Worm (Caenorhabditis elegans) whole organism, L1 larva: Measurements from ENCODE around the gene let-70.

ENCODE experiments used
- C34B4.2 ChIP-seq: sonication (generic microtip); optimal IDR thresholded peaks from 2 replicates; lab custom pipeline; 2017; ENCODE audit warnings: mild to moderate bottlenecking, missing genetic modification characterization, missing compliant biosample characterization
- aha-1 ChIP-seq: fragments of 150-350 bp; optimal IDR thresholded peaks from 2 replicates; lab custom pipeline; 2014; ENCODE audit warnings: missing biosample characterization, missing genetic modification characterization
- ama-1 ChIP-seq: fragments of 150-350 bp; optimal IDR thresholded peaks from 2 replicates; lab custom pipeline; 2014
- blmp-1 ChIP-seq: fragments of 150-350 bp; optimal IDR thresholded peaks from 2 replicates; lab custom pipeline; 2014; ENCODE audit warnings: missing biosample characterization, missing genetic modification characterization
- ceh-88 ChIP-seq: fragments of 200-800 bp; sonication (Bioruptor generic); IDR thresholded peaks from 2 replicates; pipeline ENCODE4 v1.3.6; 2022; ENCODE audit warnings: missing genetic modification characterization, missing compliant biosample characterization
- ceh-90 ChIP-seq: sonication (generic microtip); optimal IDR thresholded peaks from 2 replicates; lab custom pipeline; 2016; ENCODE audit warnings: missing genetic modification characterization, missing compliant biosample characterization
- dpl-1 ChIP-seq, 3 experiments: fragments of 150-350 bp in 2 of 3; sonication (generic microtip) in 1 of 3; optimal IDR thresholded peaks; 2 replicates each; lab custom pipeline; 2014 to 2017; ENCODE audit warnings: missing biosample characterization in 3 of 3, missing genetic modification characterization in 3 of 3, missing genetic modification reagents in 3 of 3
- dsc-1 ChIP-seq: sonication (generic microtip); optimal IDR thresholded peaks from 2 replicates; lab custom pipeline; 2016; ENCODE audit warnings: mild to moderate bottlenecking, missing genetic modification characterization, missing compliant biosample characterization
- efl-1 ChIP-seq, 4 experiments: fragments of 150-350 bp; optimal IDR thresholded peaks in 3 of 4; peaks in 1 of 4; 1 replicate in 1 of 4; 2 replicates in 3 of 4; lab custom pipeline; 2014; ENCODE audit warnings: missing biosample characterization in 2 of 4, missing genetic modification characterization in 2 of 4, missing genetic modification reagents in 2 of 4
- efl-3 ChIP-seq: fragments of 200-800 bp; sonication (Bioruptor generic); optimal IDR thresholded peaks from 2 replicates; lab custom pipeline; 2018; ENCODE audit warnings: mild to moderate bottlenecking, missing genetic modification characterization, missing compliant biosample characterization
- egl-13 ChIP-seq: sonication (generic microtip); optimal IDR thresholded peaks from 2 replicates; lab custom pipeline; 2016; ENCODE audit warnings: missing genotype, missing genetic modification reagents, missing genetic modification characterization, missing compliant biosample characterization
- egl-27 ChIP-seq, 2 experiments: fragments of 150-350 bp in 1 of 2; sonication (generic microtip); optimal IDR thresholded peaks; 3 replicates each; lab custom pipeline; 2017 to 2018; ENCODE audit warnings: missing biosample characterization in 2 of 2, missing genetic modification characterization in 2 of 2, missing genetic modification reagents in 2 of 2
- elt-2 ChIP-seq: sonication (generic microtip); optimal IDR thresholded peaks from 2 replicates; lab custom pipeline; 2016; ENCODE audit warnings: missing genetic modification characterization, mild to moderate bottlenecking, inconsistent platforms, missing compliant biosample characterization, missing genetic modification reagents
- elt-3 ChIP-seq, 6 experiments: fragments of 150-350 bp in 1 of 6; sonication (generic microtip); optimal IDR thresholded peaks; 2 replicates each; lab custom pipeline; 2017 to 2018; ENCODE audit warnings: missing biosample characterization in 6 of 6, missing genetic modification characterization in 6 of 6, inconsistent platforms in 1 of 6
- ets-5 ChIP-seq: fragments of 200-800 bp; sonication (Bioruptor generic); IDR thresholded peaks from 2 replicates; pipeline ENCODE4 v1.3.6; 2022; ENCODE audit warnings: missing genetic modification characterization, missing compliant biosample characterization
- fkh-10 ChIP-seq: sonication (generic microtip); optimal IDR thresholded peaks from 2 replicates; lab custom pipeline; 2017; ENCODE audit warnings: missing biosample characterization, missing genetic modification reagents, missing genetic modification characterization
- grh-1 ChIP-seq: fragments of 200-800 bp; sonication (Bioruptor generic); IDR thresholded peaks from 2 replicates; pipeline ENCODE4 v1.3.6; 2022; ENCODE audit warnings: missing genetic modification reagents, missing genetic modification characterization, missing compliant biosample characterization
- hlh-4 ChIP-seq: sonication (generic microtip); optimal IDR thresholded peaks from 2 replicates; lab custom pipeline; 2016; ENCODE audit warnings: mild to moderate bottlenecking, missing genetic modification characterization, missing compliant biosample characterization
- irx-1 ChIP-seq: sonication (generic microtip); optimal IDR thresholded peaks from 2 replicates; lab custom pipeline; 2016; ENCODE audit warnings: missing genetic modification characterization, missing compliant biosample characterization
- isw-1 ChIP-seq: fragments of 200-800 bp; sonication (Bioruptor generic); IDR thresholded peaks from 2 replicates; pipeline ENCODE4 v1.3.6; 2022; ENCODE audit warnings: missing genetic modification characterization, missing compliant biosample characterization
- jun-1 ChIP-seq: fragments of 150-350 bp; optimal IDR thresholded peaks from 2 replicates; lab custom pipeline; 2014; ENCODE audit warnings: missing biosample characterization, missing genetic modification reagents, missing genetic modification characterization
- lin-13 ChIP-seq: fragments of 150-350 bp; optimal IDR thresholded peaks from 2 replicates; lab custom pipeline; 2014; ENCODE audit warnings: missing biosample characterization, missing genetic modification reagents, missing genetic modification characterization
- lin-14 ChIP-seq: fragments of 200-800 bp; sonication (Bioruptor generic); optimal IDR thresholded peaks from 2 replicates; lab custom pipeline; 2018; ENCODE audit warnings: mild to moderate bottlenecking, missing genetic modification characterization, moderate library complexity, missing compliant biosample characterization
- lir-3 ChIP-seq: sonication (generic microtip); optimal IDR thresholded peaks from 2 replicates; lab custom pipeline; 2016; ENCODE audit warnings: mild to moderate bottlenecking, missing genetic modification characterization, moderate library complexity, missing compliant biosample characterization; ENCODE audit not compliant: poor library complexity
- lsy-2 ChIP-seq, 2 experiments: fragments of 150-350 bp; optimal IDR thresholded peaks; 2 replicates each; lab custom pipeline; 2014; ENCODE audit warnings: missing biosample characterization in 2 of 2, missing genetic modification characterization in 2 of 2
- mab-9 ChIP-seq: fragments of 200-800 bp; sonication (Bioruptor generic); IDR thresholded peaks from 2 replicates; pipeline ENCODE4 v1.3.6; 2022; ENCODE audit warnings: missing genetic modification reagents, missing genetic modification characterization, missing compliant biosample characterization
- mdl-1 ChIP-seq, 2 experiments: fragments of 150-350 bp; optimal IDR thresholded peaks; 2 replicates each; lab custom pipeline; 2014 to 2017; ENCODE audit warnings: missing biosample characterization in 2 of 2, missing genetic modification characterization in 2 of 2, inconsistent platforms in 1 of 2
- mef-2 ChIP-seq: fragments of 150-350 bp; optimal IDR thresholded peaks from 2 replicates; lab custom pipeline; 2014; ENCODE audit warnings: missing biosample characterization, missing genetic modification characterization
- mep-1 ChIP-seq: fragments of 150-350 bp; optimal IDR thresholded peaks from 2 replicates; lab custom pipeline; 2014; ENCODE audit warnings: missing biosample characterization, missing genetic modification characterization
- nhr-28 ChIP-seq: fragments of 150-350 bp; optimal IDR thresholded peaks from 2 replicates; lab custom pipeline; 2014; ENCODE audit warnings: missing biosample characterization, missing genetic modification characterization
- nhr-47 ChIP-seq: sonication (generic microtip); optimal IDR thresholded peaks from 2 replicates; lab custom pipeline; 2016; ENCODE audit warnings: mild to moderate bottlenecking, missing genetic modification characterization, moderate library complexity, missing compliant biosample characterization
- nhr-76 ChIP-seq: sonication (generic microtip); optimal IDR thresholded peaks from 2 replicates; lab custom pipeline; 2017; ENCODE audit warnings: missing biosample characterization, missing genetic modification characterization
- nhr-77 ChIP-seq: fragments of 150-350 bp; optimal IDR thresholded peaks from 2 replicates; lab custom pipeline; 2014; ENCODE audit warnings: missing biosample characterization, missing genetic modification characterization
- nhr-84 ChIP-seq: sonication (generic microtip); optimal IDR thresholded peaks from 2 replicates; lab custom pipeline; 2017; ENCODE audit warnings: missing biosample characterization, missing genetic modification characterization
- nhr-85 ChIP-seq: sonication (generic microtip); peaks from one replicate; lab custom pipeline; 2016; ENCODE audit warnings: missing genetic modification characterization, inconsistent platforms, missing compliant biosample characterization
- pax-3 ChIP-seq: fragments of 200-800 bp; sonication (Bioruptor generic); optimal IDR thresholded peaks from 2 replicates; lab custom pipeline; 2018; ENCODE audit warnings: mild to moderate bottlenecking, missing genetic modification characterization, moderate library complexity, missing compliant biosample characterization
- pqm-1 ChIP-seq: sonication (generic microtip); optimal IDR thresholded peaks from 3 replicates; lab custom pipeline; 2017; ENCODE audit warnings: missing biosample characterization, missing genetic modification characterization
- rnt-1 ChIP-seq: sonication (generic microtip); optimal IDR thresholded peaks from 2 replicates; lab custom pipeline; 2016; ENCODE audit warnings: mild to moderate bottlenecking, missing genetic modification characterization, moderate library complexity, missing compliant biosample characterization
- skn-1 ChIP-seq: fragments of 150-350 bp; optimal IDR thresholded peaks from 2 replicates; lab custom pipeline; 2014; ENCODE audit warnings: missing biosample characterization, missing genetic modification characterization
- snu-23 ChIP-seq: sonication (generic microtip); optimal IDR thresholded peaks from 2 replicates; lab custom pipeline; 2016; ENCODE audit warnings: missing genetic modification characterization, missing compliant biosample characterization
- sptf-1 ChIP-seq: fragments of 150-350 bp; optimal IDR thresholded peaks from 2 replicates; lab custom pipeline; 2014; ENCODE audit warnings: missing biosample characterization, missing genetic modification characterization
- tlp-1 ChIP-seq: fragments of 150-350 bp; optimal IDR thresholded peaks from 2 replicates; lab custom pipeline; 2014; ENCODE audit warnings: missing biosample characterization, missing genetic modification characterization
- unc-130 ChIP-seq: fragments of 150-350 bp; optimal IDR thresholded peaks from 2 replicates; lab custom pipeline; 2017; ENCODE audit warnings: missing biosample characterization, missing genetic modification characterization, inconsistent platforms
- unc-98 ChIP-seq: fragments of 200-800 bp; sonication (Bioruptor generic); IDR thresholded peaks from 2 replicates; pipeline ENCODE4 v1.3.6; 2022; ENCODE audit warnings: missing genetic modification characterization, missing compliant biosample characterization
- vab-15 ChIP-seq: sonication (generic microtip); optimal IDR thresholded peaks from 2 replicates; lab custom pipeline; 2017; ENCODE audit warnings: missing genotype, mild to moderate bottlenecking, missing genetic modification characterization, missing compliant biosample characterization
- xbp-1 ChIP-seq: sonication (generic microtip); optimal IDR thresholded peaks from 2 replicates; lab custom pipeline; 2016; ENCODE audit warnings: missing genetic modification characterization, missing compliant biosample characterization
- zag-1 ChIP-seq: fragments of 150-350 bp; optimal IDR thresholded peaks from 2 replicates; lab custom pipeline; 2014; ENCODE audit warnings: missing biosample characterization, missing genetic modification characterization
- zip-4 ChIP-seq: fragments of 200-800 bp; sonication (Bioruptor generic); optimal IDR thresholded peaks from 2 replicates; lab custom pipeline; 2018; ENCODE audit warnings: mild to moderate bottlenecking, missing genetic modification characterization, moderate library complexity, missing compliant biosample characterization
- ztf-11 ChIP-seq, 2 experiments: sonication (generic microtip); optimal IDR thresholded peaks; 2 replicates each; lab custom pipeline; 2016 to 2017; ENCODE audit warnings: missing genetic modification characterization in 2 of 2, missing biosample characterization in 1 of 2, missing compliant biosample characterization in 1 of 2

Gene let-70

ce11 chrIV:11111898-11112297 lies 29.8 kb upstream of the let-70 start (continued):
- TF ChIP-seq elt-2 (no peak), grh-1 (GFP tag; lab: Robert Waterston, UW) (no peak), ceh-88 (GFP tag; lab: Robert Waterston, UW) (no peak), lin-14 (GFP tag; lab: Kevin White, UChicago) (peak; percentile 46), mef-2 (tag; lab: Kevin White, UChicago) (no peak), mep-1 (no peak), unc-98 (GFP tag; lab: Robert Waterston, UW) (no peak), ztf-11 (tag; optimal IDR thresholded peaks at IDR 0.05; lab: Kevin White, UChicago) (no peak), jun-1 (tag; lab: Kevin White, UChicago) (no peak), nhr-28 (no peak), tlp-1 (tag; lab: Kevin White, UChicago) (no peak), lir-3 (tag; lab: Kevin White, UChicago) (no peak), mab-9 (GFP tag; lab: Robert Waterston, UW) (no peak), nhr-47 (no peak), rnt-1 (tag; lab: Kevin White, UChicago) (peak; percentile 62), ceh-90 (tag; lab: Kevin White, UChicago) (no peak), egl-13 (tag; lab: Kevin White, UChicago) (no peak), aha-1 (tag; lab: Kevin White, UChicago) (no peak)
- TF ChIP-seq, all 84 proteins: peak for 7

- TF ChIP-seq egl-13 (tag; lab: Kevin White, UChicago) (no peak), irx-1 (tag; lab: Kevin White, UChicago) (peak; percentile 20), pqm-1 (tag; lab: Kevin White, UChicago) (no peak), lsy-2 (tag; optimal IDR thresholded peaks at IDR 0.05; lab: Kevin White, UChicago) (peak; percentile 80 to 92), efl-1 (optimal IDR thresholded peaks at IDR 0.05; lab: Kevin White, UChicago) (peak; percentile 79 to 89), efl-1 (GFP tag; optimal IDR thresholded peaks at IDR 0.05 in 1 of 2; lab: Kevin White, UChicago) (peak; percentile 84 to 99), ets-5 (GFP tag; lab: Robert Waterston, UW) (no peak), mab-9 (GFP tag; lab: Robert Waterston, UW) (no peak), efl-3 (GFP tag; lab: Kevin White, UChicago) (no peak), lin-13 (GFP tag; lab: Kevin White, UChicago) (peak; percentile 3), snu-23 (GFP tag; lab: Kevin White, UChicago) (peak; percentile 80), mdl-1 (tag; optimal IDR thresholded peaks at IDR 0.05; lab: Kevin White, UChicago) (peak in 1 of 2 experiments; percentile 50), nhr-85 (tag; lab: Kevin White, UChicago) (peak; percentile 80), dsc-1 (tag; lab: Kevin White, UChicago) (peak; percentile 37), isw-1 (GFP tag; lab: Robert Waterston, UW) (peak; percentile 58), egl-27 (tag; optimal IDR thresholded peaks at IDR 0.05; lab: Kevin White, UChicago) (no peak), xbp-1 (tag; lab: Kevin White, UChicago) (peak; percentile 89), zip-4 (GFP tag; lab: Kevin White, UChicago) (no peak), hlh-4 (tag; lab: Kevin White, UChicago) (no peak), nhr-28 (no peak), sptf-1 (no peak), unc-130 (tag; lab: Kevin White, UChicago) (peak; percentile 34), skn-1 (tag; lab: Kevin White, UChicago) (peak; percentile 44), ama-1 (lab: Kevin White, UChicago) (no peak), C34B4.2 (no peak), zag-1 (tag; lab: Kevin White, UChicago) (peak; percentile 42), pax-3 (no peak), nhr-77 (peak; percentile 36), mef-2 (tag; lab: Kevin White, UChicago) (no peak), nhr-76 (tag; lab: Kevin White, UChicago) (no peak), nhr-84 (tag; lab: Kevin White, UChicago) (no peak), dpl-1 (GFP tag; optimal IDR thresholded peaks at IDR 0.05; lab: Kevin White, UChicago) (peak; percentile 78 to 85 (median 84)), elt-3 (tag; optimal IDR thresholded peaks at IDR 0.05; lab: Kevin White, UChicago) (peak in 1 of 6 experiments; percentile 11), vab-15 (tag; lab: Kevin White, UChicago) (no peak), blmp-1 (peak; percentile 54), jun-1 (tag; lab: Kevin White, UChicago) (peak; percentile 43), elt-2 (peak; percentile 12), unc-98 (GFP tag; lab: Robert Waterston, UW) (no peak), fkh-10 (GFP tag; lab: Kevin White, UChicago) (no peak)
Measured at ce11 chrIV:11110995-11111619, 29.1 kb upstream of the let-70 start, which contains the start of gene rps-5. Gene rps-5, minus strand, starts transcription at chrIV:11111045.
